Worm (Caenorhabditis elegans): ENCODE measurements around the gene twk-43.

The twk-43 gene

DNA sequence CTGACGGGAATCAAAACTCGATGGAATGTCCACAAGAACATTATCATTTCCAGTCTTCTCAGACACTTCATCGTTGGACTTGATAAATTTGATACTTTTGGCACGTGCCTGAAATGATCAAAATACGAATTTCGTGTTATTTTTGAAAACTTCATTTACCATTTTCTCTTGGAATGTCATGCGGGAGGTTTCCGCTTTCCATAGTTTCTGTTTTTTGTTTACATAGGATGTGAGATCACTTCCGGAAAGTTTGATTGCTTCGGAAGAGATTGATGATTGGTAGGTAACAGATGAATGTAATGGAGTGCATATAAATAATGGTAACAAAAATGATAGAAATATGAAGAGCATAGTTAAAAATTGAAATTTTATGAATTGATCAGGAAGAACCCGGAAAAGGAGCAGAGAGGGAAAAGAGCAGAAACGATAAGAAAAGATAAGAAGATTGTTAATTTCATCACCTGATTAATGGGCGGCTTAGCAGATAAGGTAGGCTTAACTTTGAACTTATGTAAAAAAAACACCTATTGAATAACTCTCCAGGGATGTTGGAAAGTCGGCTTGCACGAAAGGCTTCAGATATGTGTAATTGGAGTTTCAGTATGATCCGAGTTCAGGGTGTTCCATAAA is 11.7 kb downstream of the twk-43 start, which contains the start of gene F32H5.1:
TSS of gene F32H5.1 (minus strand) at position 386 of the 630 bp plus-strand sequence.
- TF ChIP-seq nhr-80 (tag; optimal IDR thresholded peaks at IDR 0.05) (peak; percentile 59), Y95B8A.8 (GFP tag; IDR thresholded peaks at IDR 0.05) (0 out of 2 replicates have a peak, but pooled peaks have one; percentile 29), ets-4 (GFP tag; optimal IDR thresholded peaks at IDR 0.05) (no peak), ccch-3 (GFP tag; optimal IDR thresholded peaks at IDR 0.05) (no peak), ztf-18 (tag; optimal IDR thresholded peaks at IDR 0.05) (no peak)

ce11 chrV:13358823-13359592 is 12.9 kb downstream of the twk-43 start, which contains the start of gene F32H5.3:
TSS of gene F32H5.3 (plus strand) at chrV:13359335.
- TF ChIP-seq aptf-2 (GFP tag; conservative IDR thresholded peaks at IDR 0.05) (no peak), egrh-3 (GFP tag; IDR thresholded peaks at IDR 0.05) (no peak), B0019.2 (GFP tag; conservative IDR thresholded peaks at IDR 0.05) (no peak), C06A6.2 (GFP tag; conservative IDR thresholded peaks at IDR 0.05) (no peak), fkh-3 (tag; optimal IDR thresholded peaks at IDR 0.05) (no peak), tlf-1 (GFP tag; optimal IDR thresholded peaks at IDR 0.05) (no peak), lsy-27 (tag; optimal IDR thresholded peaks at IDR 0.05; ENCODE audit: borderline replicate concordance, insufficient read depth) (no peak), tbx-9 (tag; optimal IDR thresholded peaks at IDR 0.05; ENCODE audit: borderline replicate concordance) (no peak)

- no peak for TF ChIP-seq F57A8.1 (GFP tag; optimal IDR thresholded peaks at IDR 0.05)
- TF ChIP-seq let-526 (GFP tag; IDR thresholded peaks at IDR 0.05): no peak
- TF ChIP-seq nhr-27 (tag; optimal IDR thresholded peaks at IDR 0.05): no peak
- TF ChIP-seq snpc-4 (GFP tag; optimal IDR thresholded peaks at IDR 0.05): no peak
- TF ChIP-seq snpc-4 (tag; optimal IDR thresholded peaks at IDR 0.05): no peak
- TF ChIP-seq ceh-100 (GFP tag; IDR thresholded peaks at IDR 0.05): no peak
- no peak for TF ChIP-seq ets-4 (GFP tag; optimal IDR thresholded peaks at IDR 0.05)
- TF ChIP-seq nfyb-1 (GFP tag; IDR thresholded peaks at IDR 0.05): no peak
- TF ChIP-seq nfya-2 (GFP tag; IDR thresholded peaks at IDR 0.05): no peak
- no peak for TF ChIP-seq mel-28 (tag; optimal IDR thresholded peaks at IDR 0.05; ENCODE audit: borderline replicate concordance)
Measured at ce11 chrV:13360254-13360653, 14.2 kb downstream of the twk-43 start, which contains the start of gene F32H5.4. TSS of gene F32H5.4 (plus strand) at chrV:13360554.

ce11 chrV:13363415-13363814 is 17.3 kb downstream of the twk-43 start, which contains the start of gene srg-46:
TSS of gene srg-46 (plus strand) at chrV:13363715.
- TF ChIP-seq lsy-27 (tag; optimal IDR thresholded peaks at IDR 0.05; ENCODE audit: borderline replicate concordance, insufficient read depth) (no peak), F10E7.11 (tag; optimal IDR thresholded peaks at IDR 0.05) (no peak), K11D2.4 (GFP tag; IDR thresholded peaks at IDR 0.05) (no peak), lin-26 (GFP tag; IDR thresholded peaks at IDR 0.05) (no peak), lag-1 (GFP tag; IDR thresholded peaks at IDR 0.05) (no peak), nfya-2 (GFP tag; IDR thresholded peaks at IDR 0.05) (no peak), K12H6.12 (tag; optimal IDR thresholded peaks at IDR 0.05) (no peak)

DNA sequence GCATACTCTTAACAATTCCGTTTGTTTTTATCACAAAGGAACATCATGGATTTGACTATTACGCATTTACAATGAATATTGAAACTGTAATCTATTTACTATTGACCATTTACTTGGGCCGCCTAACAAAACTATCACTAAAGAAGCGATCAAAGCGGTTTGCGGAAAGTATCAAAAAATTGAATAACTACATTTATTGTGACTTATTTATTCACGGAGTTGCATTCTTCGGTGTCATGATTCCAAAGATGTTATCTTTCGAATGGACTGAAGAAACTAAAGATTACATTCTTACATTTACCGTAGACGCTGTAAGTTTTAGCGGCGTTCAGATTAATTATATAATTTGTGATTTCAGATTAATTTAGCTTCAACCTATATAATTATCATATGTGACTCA is 18.1 kb downstream of the twk-43 start:
- no peak for TF ChIP-seq tlf-1 (GFP tag; optimal IDR thresholded peaks at IDR 0.05)
- TF ChIP-seq F22D6.2 (tag; optimal IDR thresholded peaks at IDR 0.05): no peak
- no peak for TF ChIP-seq Y56A3A.18 (GFP tag; IDR thresholded peaks at IDR 0.05)
- no peak for TF ChIP-seq nhr-179 (tag; optimal IDR thresholded peaks at IDR 0.05)
- TF ChIP-seq hmg-1.2 (GFP tag; IDR thresholded peaks at IDR 0.05): no peak
- TF ChIP-seq somi-1 (GFP tag; optimal IDR thresholded peaks at IDR 0.05): no peak
- TF ChIP-seq nhr-120 (GFP tag; IDR thresholded peaks at IDR 0.05): no peak
- TF ChIP-seq dpl-1 (GFP tag; optimal IDR thresholded peaks at IDR 0.05): no peak
- TF ChIP-seq K11D2.4 (GFP tag; IDR thresholded peaks at IDR 0.05): no peak
- no peak for TF ChIP-seq hsf-1 (GFP tag; IDR thresholded peaks at IDR 0.05)
- TF ChIP-seq sptf-2 (GFP tag; optimal IDR thresholded peaks at IDR 0.05): no peak
- no peak for TF ChIP-seq gei-17 (GFP tag; optimal IDR thresholded peaks at IDR 0.05)
- no peak for TF ChIP-seq let-607 (tag; optimal IDR thresholded peaks at IDR 0.05)
- no peak for TF ChIP-seq sdz-38 (tag; optimal IDR thresholded peaks at IDR 0.05)
- TF ChIP-seq D2030.7 (GFP tag; IDR thresholded peaks at IDR 0.05): no peak
- TF ChIP-seq unc-130 (GFP tag; optimal IDR thresholded peaks at IDR 0.05): no peak

Data from whole organism, young adult.